Worm (Caenorhabditis elegans) whole organism, late embryonic: Measurements from ENCODE around the gene C02F4.5.

Experiments
- C08G9.2 ChIP-seq: sonication (generic microtip); optimal IDR thresholded peaks from 2 replicates; lab custom pipeline; 2016; ENCODE audit warnings: mild to moderate bottlenecking, missing genetic modification characterization, moderate library complexity, missing compliant biosample characterization
- C38D4.7 ChIP-seq: fragments of 200-800 bp; sonication (Bioruptor generic); optimal IDR thresholded peaks from 2 replicates; lab custom pipeline; 2018; ENCODE audit warnings: mild to moderate bottlenecking, missing genetic modification characterization, moderate library complexity, missing compliant biosample characterization
- F13H6.1 ChIP-seq: sonication (generic microtip); optimal IDR thresholded peaks from 2 replicates; lab custom pipeline; 2016; ENCODE audit warnings: missing genetic modification characterization, missing compliant biosample characterization
- K09A11.1 ChIP-seq: sonication (generic microtip); optimal IDR thresholded peaks from 2 replicates; lab custom pipeline; 2017; ENCODE audit warnings: antibody characterized with exemption, mild to moderate bottlenecking, missing genetic modification characterization, missing compliant biosample characterization; ENCODE audit not compliant: insufficient read depth
- T23F11.4 ChIP-seq: fragments of 200-800 bp; sonication (Bioruptor generic); optimal IDR thresholded peaks from 2 replicates; lab custom pipeline; 2018; ENCODE audit warnings: mild to moderate bottlenecking, missing genetic modification characterization, missing compliant biosample characterization
- ahr-1 ChIP-seq: sonication (generic microtip); optimal IDR thresholded peaks from 2 replicates; lab custom pipeline; 2016; ENCODE audit warnings: missing genetic modification characterization, missing compliant biosample characterization
- ceh-14 ChIP-seq: sonication (generic microtip); optimal IDR thresholded peaks from 2 replicates; lab custom pipeline; 2016; ENCODE audit warnings: missing genotype, missing genetic modification characterization, missing compliant biosample characterization
- ceh-18 ChIP-seq: sonication (generic microtip); optimal IDR thresholded peaks from 2 replicates; lab custom pipeline; 2016; ENCODE audit warnings: missing genetic modification characterization, missing compliant biosample characterization
- ceh-19 ChIP-seq: fragments of 200-800 bp; sonication (Bioruptor generic); optimal IDR thresholded peaks from 2 replicates; lab custom pipeline; 2018; ENCODE audit warnings: mild to moderate bottlenecking, missing genetic modification characterization, missing compliant biosample characterization
- ceh-2 ChIP-seq: sonication (generic microtip); optimal IDR thresholded peaks from 2 replicates; lab custom pipeline; 2016; ENCODE audit warnings: missing genotype, missing genetic modification characterization, missing compliant biosample characterization
- ceh-22 ChIP-seq: sonication (generic microtip); optimal IDR thresholded peaks from 2 replicates; lab custom pipeline; 2017; ENCODE audit warnings: missing biosample characterization, missing genetic modification characterization
- ceh-24 ChIP-seq: sonication (generic microtip); optimal IDR thresholded peaks from 2 replicates; lab custom pipeline; 2016; ENCODE audit warnings: mild to moderate bottlenecking, missing genetic modification characterization, missing compliant biosample characterization
- ceh-30 ChIP-seq: fragments of 150-350 bp; optimal IDR thresholded peaks from 2 replicates; lab custom pipeline; 2014; ENCODE audit warnings: missing biosample characterization, missing genetic modification characterization
- ceh-31 ChIP-seq: sonication (generic microtip); optimal IDR thresholded peaks from 2 replicates; lab custom pipeline; 2016; ENCODE audit warnings: missing genetic modification characterization, missing compliant biosample characterization
- ceh-45 ChIP-seq: fragments of 200-800 bp; sonication (Bioruptor generic); IDR thresholded peaks from 2 replicates; pipeline ENCODE4 v1.3.6; 2022; ENCODE audit warnings: missing genetic modification reagents, missing genetic modification characterization, missing compliant biosample characterization
- ceh-48 ChIP-seq: sonication (generic microtip); optimal IDR thresholded peaks from 2 replicates; lab custom pipeline; 2016; ENCODE audit warnings: missing genetic modification characterization, inconsistent platforms, missing compliant biosample characterization
- ceh-6 ChIP-seq: fragments of 200-800 bp; sonication (Bioruptor generic); optimal IDR thresholded peaks from 2 replicates; lab custom pipeline; 2018; ENCODE audit warnings: mild to moderate bottlenecking, missing genetic modification characterization, missing compliant biosample characterization
- ceh-9 ChIP-seq: sonication (generic microtip); optimal IDR thresholded peaks from 2 replicates; lab custom pipeline; 2016; ENCODE audit warnings: mild to moderate bottlenecking, missing genetic modification characterization, inconsistent platforms, missing compliant biosample characterization
- che-1 ChIP-seq: sonication (generic microtip); optimal IDR thresholded peaks from 2 replicates; lab custom pipeline; 2016; ENCODE audit warnings: mild to moderate bottlenecking, missing genetic modification characterization, missing compliant biosample characterization
- dmd-4 ChIP-seq: sonication (generic microtip); optimal IDR thresholded peaks from 2 replicates; lab custom pipeline; 2016; ENCODE audit warnings: borderline replicate concordance, missing genetic modification characterization, missing compliant biosample characterization
- dve-1 ChIP-seq: sonication (generic microtip); optimal IDR thresholded peaks from 2 replicates; lab custom pipeline; 2017; ENCODE audit warnings: antibody characterized with exemption, mild to moderate bottlenecking, missing genetic modification characterization, missing compliant biosample characterization
- elt-2 ChIP-seq: sonication (generic microtip); optimal IDR thresholded peaks from 2 replicates; lab custom pipeline; 2016; ENCODE audit warnings: missing genetic modification reagents, missing genetic modification characterization, missing compliant biosample characterization
- elt-4 ChIP-seq: sonication (generic microtip); optimal IDR thresholded peaks from 2 replicates; lab custom pipeline; 2016; ENCODE audit warnings: missing genetic modification characterization, missing compliant biosample characterization
- ets-4 ChIP-seq: sonication (generic microtip); optimal IDR thresholded peaks from 2 replicates; lab custom pipeline; 2016; ENCODE audit warnings: missing genetic modification characterization, missing compliant biosample characterization
- eyg-1 ChIP-seq: sonication (generic microtip); optimal IDR thresholded peaks from 2 replicates; lab custom pipeline; 2016; ENCODE audit warnings: missing genotype, missing genetic modification characterization, missing compliant biosample characterization
- fax-1 ChIP-seq: sonication (generic microtip); optimal IDR thresholded peaks from 2 replicates; lab custom pipeline; 2016; ENCODE audit warnings: missing genotype, missing genetic modification characterization, missing compliant biosample characterization
- fkh-10 ChIP-seq: fragments of 150-350 bp; optimal IDR thresholded peaks from 2 replicates; lab custom pipeline; 2014; ENCODE audit warnings: missing biosample characterization, missing genetic modification reagents, missing genetic modification characterization
- hlh-13 ChIP-seq: fragments of 200-800 bp; sonication (Bioruptor generic); optimal IDR thresholded peaks from 2 replicates; lab custom pipeline; 2018; ENCODE audit warnings: mild to moderate bottlenecking, missing genetic modification characterization, missing compliant biosample characterization
- hlh-15 ChIP-seq: sonication (generic microtip); optimal IDR thresholded peaks from 2 replicates; lab custom pipeline; 2016; ENCODE audit warnings: missing genetic modification characterization, missing compliant biosample characterization
- hlh-6 ChIP-seq: sonication (generic microtip); optimal IDR thresholded peaks from 2 replicates; lab custom pipeline; 2016; ENCODE audit warnings: missing genotype, missing genetic modification characterization, missing compliant biosample characterization
- hlh-8 ChIP-seq: sonication (generic microtip); optimal IDR thresholded peaks from 2 replicates; lab custom pipeline; 2016; ENCODE audit warnings: missing genotype, missing genetic modification characterization, missing compliant biosample characterization
- lim-6 ChIP-seq: sonication (generic microtip); optimal IDR thresholded peaks from 2 replicates; lab custom pipeline; 2016; ENCODE audit warnings: missing genetic modification characterization, missing compliant biosample characterization
- mec-3 ChIP-seq: sonication (generic microtip); optimal IDR thresholded peaks from 2 replicates; lab custom pipeline; 2016; ENCODE audit warnings: borderline replicate concordance, missing genetic modification characterization, missing compliant biosample characterization
- nfya-1 ChIP-seq: sonication (generic microtip); optimal IDR thresholded peaks from 2 replicates; lab custom pipeline; 2017; ENCODE audit warnings: missing genetic modification characterization, mild to moderate bottlenecking, missing compliant biosample characterization, antibody characterized with exemption, moderate library complexity
- nhr-11 ChIP-seq: fragments of 150-350 bp; optimal IDR thresholded peaks from 2 replicates; lab custom pipeline; 2014; ENCODE audit warnings: missing biosample characterization, missing genetic modification characterization
- odd-2 ChIP-seq: sonication (generic microtip); optimal IDR thresholded peaks from 2 replicates; lab custom pipeline; 2017; ENCODE audit warnings: antibody characterized with exemption, mild to moderate bottlenecking, missing genetic modification characterization, missing compliant biosample characterization
- pag-3 ChIP-seq: sonication (generic microtip); optimal IDR thresholded peaks from 2 replicates; lab custom pipeline; 2016; ENCODE audit warnings: missing compliant biosample characterization, missing genetic modification characterization, borderline replicate concordance
- pha-2 ChIP-seq: sonication (generic microtip); optimal IDR thresholded peaks from 2 replicates; lab custom pipeline; 2017; ENCODE audit warnings: mild to moderate bottlenecking, missing genetic modification characterization, missing compliant biosample characterization
- pqm-1 ChIP-seq: sonication (generic microtip); optimal IDR thresholded peaks from 2 replicates; lab custom pipeline; 2016; ENCODE audit warnings: missing genetic modification characterization, missing compliant biosample characterization
- pros-1 ChIP-seq: fragments of 150-350 bp; optimal IDR thresholded peaks from 2 replicates; lab custom pipeline; 2014; ENCODE audit warnings: missing biosample characterization, missing genetic modification reagents, missing genetic modification characterization
- rnt-1 ChIP-seq: sonication (generic microtip); optimal IDR thresholded peaks from 2 replicates; lab custom pipeline; 2016; ENCODE audit warnings: missing genetic modification characterization, missing compliant biosample characterization
- sdc-2 ChIP-seq: sonication (generic microtip); optimal IDR thresholded peaks from 2 replicates; lab custom pipeline; 2016; ENCODE audit warnings: missing genotype, missing genetic modification characterization, missing compliant biosample characterization
- sox-2 ChIP-seq: fragments of 200-800 bp; sonication (Bioruptor generic); IDR thresholded peaks from 2 replicates; pipeline ENCODE4 v1.3.6; 2022; ENCODE audit warnings: missing genetic modification reagents, missing genetic modification characterization, missing compliant biosample characterization
- sox-4 ChIP-seq: sonication (generic microtip); optimal IDR thresholded peaks from 2 replicates; lab custom pipeline; 2017; ENCODE audit warnings: mild to moderate bottlenecking, missing genetic modification characterization, inconsistent platforms, missing compliant biosample characterization
- tbx-2 ChIP-seq: sonication (generic microtip); optimal IDR thresholded peaks from 2 replicates; lab custom pipeline; 2016; ENCODE audit warnings: missing genetic modification characterization, missing compliant biosample characterization
- ttx-3 ChIP-seq: sonication (generic microtip); optimal IDR thresholded peaks from 2 replicates; lab custom pipeline; 2016; ENCODE audit warnings: missing genetic modification reagents, missing genetic modification characterization, missing compliant biosample characterization
- unc-3 ChIP-seq, 2 experiments: fragments of 200-800 bp in 1 of 2; sonication (Bioruptor generic) in 1 of 2; sonication (generic microtip) in 1 of 2; conservative IDR thresholded peaks in 1 of 2; optimal IDR thresholded peaks in 1 of 2; 2 replicates each; pipeline versions ENCODE4 v1.3.6 to Lab custom; 2016 to 2022; ENCODE audit warnings: missing compliant biosample characterization in 2 of 2, missing genetic modification characterization in 2 of 2, missing genetic modification reagents in 1 of 2
- unc-42 ChIP-seq: sonication (generic microtip); optimal IDR thresholded peaks from 2 replicates; lab custom pipeline; 2016; ENCODE audit warnings: missing genotype, missing genetic modification characterization, missing compliant biosample characterization
- unc-55 ChIP-seq: sonication (generic microtip); optimal IDR thresholded peaks from 2 replicates; lab custom pipeline; 2017; ENCODE audit warnings: missing biosample characterization, missing genetic modification reagents, missing genetic modification characterization
- unc-86 ChIP-seq: sonication (generic microtip); optimal IDR thresholded peaks from 2 replicates; lab custom pipeline; 2016; ENCODE audit warnings: missing genetic modification characterization, missing compliant biosample characterization
- zip-5 ChIP-seq: sonication (generic microtip); optimal IDR thresholded peaks from 2 replicates; lab custom pipeline; 2016; ENCODE audit warnings: missing genetic modification characterization, missing compliant biosample characterization

The C02F4.5 gene

DNA sequence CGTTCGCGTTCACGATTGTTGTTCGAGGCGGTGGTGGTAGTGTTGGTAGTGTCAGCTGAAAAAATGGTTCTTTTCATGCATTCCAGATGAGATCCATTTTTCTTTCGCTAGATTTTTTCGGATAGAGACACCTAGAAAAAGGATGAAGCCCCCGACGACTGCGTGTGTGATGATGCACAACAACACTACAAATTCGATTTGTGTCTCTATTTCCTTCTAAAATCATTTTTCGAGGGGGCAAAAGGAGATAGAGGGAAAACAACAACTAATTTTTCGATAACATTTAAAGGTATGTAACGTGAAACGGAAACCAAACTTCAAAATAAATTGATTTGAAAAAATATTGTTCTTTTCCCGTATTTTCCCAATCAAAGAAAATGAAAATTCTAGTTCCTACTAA, 23.5 kb downstream of the C02F4.5 start:
- peak; percentile 80 for TF ChIP-seq unc-42 (tag; lab: Kevin White, UChicago)
- no peak for TF ChIP-seq sox-2 (GFP tag; lab: Robert Waterston, UW)

DNA sequence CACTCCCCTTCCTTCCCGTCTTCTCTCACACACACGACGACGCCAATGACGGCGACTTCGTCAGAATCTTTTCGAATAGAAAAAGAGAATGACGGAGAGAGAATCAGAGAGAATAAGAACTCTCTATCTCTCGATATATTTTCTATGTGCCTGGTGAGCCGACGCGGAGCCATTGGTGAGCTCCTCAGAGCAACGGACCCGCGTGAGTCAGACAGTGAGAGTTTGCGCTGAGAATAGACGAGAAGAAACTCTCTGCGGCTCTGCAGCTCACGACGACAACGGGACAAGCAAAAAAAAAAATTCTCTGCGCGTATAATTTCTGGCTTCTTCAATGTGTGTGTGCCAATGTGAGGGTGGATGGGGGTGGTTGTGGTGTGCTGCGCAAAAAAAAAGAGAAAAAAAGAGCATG, 24.0 kb downstream of the C02F4.5 start:
- no peak for TF ChIP-seq fkh-10 (GFP tag; lab: Kevin White, UChicago)
- no peak for TF ChIP-seq pag-3 (tag; lab: Kevin White, UChicago)
- no peak for TF ChIP-seq sdc-2
- TF ChIP-seq unc-86 (tag; lab: Kevin White, UChicago) = no peak
- no peak for TF ChIP-seq pqm-1 (tag; lab: Kevin White, UChicago)
- no peak for TF ChIP-seq ceh-30 (tag; lab: Kevin White, UChicago)
- TF ChIP-seq ceh-14 = peak; percentile 49
- no peak for TF ChIP-seq mec-3
- no peak for TF ChIP-seq ceh-24 (tag; lab: Kevin White, UChicago)
- TF ChIP-seq dve-1 (tag; lab: Kevin White, UChicago) = no peak
- TF ChIP-seq C08G9.2 (tag; lab: Kevin White, UChicago) = no peak
- TF ChIP-seq hlh-6 = no peak
- TF ChIP-seq lim-6 (tag; lab: Kevin White, UChicago) = no peak
- no peak for TF ChIP-seq ceh-45 (GFP tag; lab: Robert Waterston, UW)
- TF ChIP-seq nfya-1 (tag; lab: Kevin White, UChicago) = peak; percentile 70
- no peak for TF ChIP-seq hlh-8 (tag; lab: Kevin White, UChicago)
- TF ChIP-seq rnt-1 (tag; lab: Kevin White, UChicago) = no peak
- no peak for TF ChIP-seq F13H6.1 (tag; lab: Kevin White, UChicago)
- TF ChIP-seq ceh-2 (tag; lab: Kevin White, UChicago) = no peak
- no peak for TF ChIP-seq nhr-11 (tag; lab: Kevin White, UChicago)
- TF ChIP-seq T23F11.4 = no peak
- TF ChIP-seq elt-2 (tag; lab: Kevin White, UChicago) = no peak
- no peak for TF ChIP-seq ttx-3
- peak; percentile 36 for TF ChIP-seq fax-1 (tag; lab: Kevin White, UChicago)
- no peak for TF ChIP-seq K09A11.1 (tag; lab: Kevin White, UChicago)
- no peak for TF ChIP-seq hlh-13 (GFP tag; lab: Kevin White, UChicago)
- TF ChIP-seq pros-1 (tag; lab: Kevin White, UChicago) = no peak
- TF ChIP-seq unc-3 (GFP tag; conservative IDR thresholded peaks at IDR 0.05; lab: Robert Waterston, UW) = no peak
- TF ChIP-seq unc-3 (tag; optimal IDR thresholded peaks at IDR 0.05; lab: Kevin White, UChicago) = no peak
- peak; percentile 15 for TF ChIP-seq unc-42 (tag; lab: Kevin White, UChicago)
- no peak for TF ChIP-seq dmd-4 (tag; lab: Kevin White, UChicago)
- no peak for TF ChIP-seq pha-2 (tag; lab: Kevin White, UChicago)
- no peak for TF ChIP-seq sox-2 (GFP tag; lab: Robert Waterston, UW)
- TF ChIP-seq hlh-15 (tag; lab: Kevin White, UChicago) = no peak
- no peak for TF ChIP-seq ets-4 (tag; lab: Kevin White, UChicago)
- no peak for TF ChIP-seq sox-4 (tag; lab: Kevin White, UChicago)
- no peak for TF ChIP-seq zip-5 (tag; lab: Kevin White, UChicago)
- peak; percentile 66 for TF ChIP-seq ceh-31 (tag; lab: Kevin White, UChicago)
- TF ChIP-seq odd-2 (tag; lab: Kevin White, UChicago) = no peak
- TF ChIP-seq che-1 = no peak
- no peak for TF ChIP-seq ceh-6 (GFP tag; lab: Kevin White, UChicago)
- TF ChIP-seq unc-55 (GFP tag; lab: Kevin White, UChicago) = peak; percentile 51
- TF ChIP-seq ahr-1 (tag; lab: Kevin White, UChicago) = no peak
- TF ChIP-seq ceh-18 = peak; percentile 63
- no peak for TF ChIP-seq eyg-1 (tag; lab: Kevin White, UChicago)
- no peak for TF ChIP-seq elt-4 (tag; lab: Kevin White, UChicago)
- no peak for TF ChIP-seq ceh-48
- no peak for TF ChIP-seq ceh-22 (tag; lab: Kevin White, UChicago)
- peak; percentile 11 for TF ChIP-seq tbx-2 (tag; lab: Kevin White, UChicago)
- no peak for TF ChIP-seq ceh-19 (GFP tag; lab: Kevin White, UChicago)
- no peak for TF ChIP-seq ceh-9
- TF ChIP-seq C38D4.7 (GFP tag; lab: Kevin White, UChicago) = no peak
